Worm (Caenorhabditis elegans) whole organism, mixed stage, embryonic: ENCODE measurements around the gene gst-22.

Experiments used
- blmp-1 ChIP-seq: fragments of 150-350 bp; optimal IDR thresholded peaks from 2 replicates; lab custom pipeline; 2014; ENCODE audit warnings: missing biosample characterization, missing genetic modification characterization
- ceh-39 ChIP-seq: fragments of 150-350 bp; optimal IDR thresholded peaks from 2 replicates; lab custom pipeline; 2014; ENCODE audit warnings: missing biosample characterization, missing genetic modification characterization
- ces-1 ChIP-seq: fragments of 150-350 bp; optimal IDR thresholded peaks from 2 replicates; lab custom pipeline; 2014; ENCODE audit warnings: missing biosample characterization, missing genetic modification reagents, missing genetic modification characterization
- elt-3 ChIP-seq: fragments of 150-350 bp; optimal IDR thresholded peaks from 2 replicates; lab custom pipeline; 2014; ENCODE audit warnings: missing biosample characterization, missing genetic modification characterization
- lin-13 ChIP-seq: fragments of 150-350 bp; optimal IDR thresholded peaks from 2 replicates; lab custom pipeline; 2014; ENCODE audit warnings: missing biosample characterization, missing genetic modification characterization
- lin-32 ChIP-seq: fragments of 200-800 bp; sonication (Bioruptor generic); optimal IDR thresholded peaks from 2 replicates; lab custom pipeline; 2018; ENCODE audit warnings: mild to moderate bottlenecking, missing genetic modification characterization, missing compliant biosample characterization
- nhr-12 ChIP-seq: fragments of 150-350 bp; optimal IDR thresholded peaks from 2 replicates; lab custom pipeline; 2014; ENCODE audit warnings: missing biosample characterization, missing genetic modification characterization
- nhr-237 ChIP-seq: fragments of 150-350 bp; optimal IDR thresholded peaks from 2 replicates; lab custom pipeline; 2014; ENCODE audit warnings: missing biosample characterization, missing genetic modification characterization
- unc-39 ChIP-seq: fragments of 150-350 bp; optimal IDR thresholded peaks from 2 replicates; lab custom pipeline; 2014; ENCODE audit warnings: missing biosample characterization, missing genetic modification characterization

ce11 chrV:16192114-16192513 is 40.0 kb downstream of the gst-22 start, which contains the start of gene srh-279:
- no peak for TF ChIP-seq blmp-1 (tag; lab: Kevin White, UChicago)
- no peak for TF ChIP-seq unc-39
- no peak for TF ChIP-seq lin-13 (tag; lab: Kevin White, UChicago)
- TF ChIP-seq elt-3 (tag; lab: Kevin White, UChicago), result no peak
- no peak for TF ChIP-seq nhr-12
- TF ChIP-seq nhr-237, result no peak
- TF ChIP-seq lin-32 (GFP tag; lab: Kevin White, UChicago), result no peak
- no peak for TF ChIP-seq ceh-39 (tag; lab: Kevin White, UChicago)
- TF ChIP-seq ces-1 (GFP tag; lab: Kevin White, UChicago), result no peak
